Fruit fly (Drosophila melanogaster): ENCODE data around the gene Slmap.

Gene Slmap

dm6 chr2L:22578920-22579548, at the start of gene Slmap:
Gene Slmap, plus strand, starts transcription at chr2L:22579072.
- TF ChIP-seq CG17801 (GFP tag; optimal IDR thresholded peaks at IDR 0.05; ENCODE audit: partially characterized antibody), result no peak

- TF ChIP-seq CG17801 (GFP tag; optimal IDR thresholded peaks at IDR 0.05; ENCODE audit: partially characterized antibody), result peak; percentile 67
Observed at dm6 chr2L:22536488-22537041, 42.3 kb upstream of the Slmap start, which contains the start of gene RpL5. Gene RpL5, minus strand, starts transcription at chr2L:22536884.

- no peak for TF ChIP-seq CG17801 (GFP tag; optimal IDR thresholded peaks at IDR 0.05; ENCODE audit: partially characterized antibody)
Observed at dm6 chr2L:22537368-22537767, 41.5 kb upstream of the Slmap start, which contains the start of gene CG17490. Gene CG17490, plus strand, starts transcription at chr2L:22537668.

- no peak for TF ChIP-seq CG17801 (GFP tag; optimal IDR thresholded peaks at IDR 0.05; ENCODE audit: partially characterized antibody)
Observed at dm6 chr2L:22537940-22538657, 40.8 kb upstream of the Slmap start.

- TF ChIP-seq CG17801 (GFP tag; optimal IDR thresholded peaks at IDR 0.05; ENCODE audit: partially characterized antibody), result no peak
Observed at dm6 chr2L:22550040-22550439, 28.8 kb upstream of the Slmap start, which contains the start of gene CG17493. Gene CG17493, plus strand, starts transcription at chr2L:22550064.

dm6 chr2L:22566218-22566617, 12.7 kb upstream of the Slmap start:
- TF ChIP-seq CG17801 (GFP tag; optimal IDR thresholded peaks at IDR 0.05; ENCODE audit: partially characterized antibody), result no peak

dm6 chr2L:22567426-22567825, 11.4 kb upstream of the Slmap start:
- TF ChIP-seq CG17801 (GFP tag; optimal IDR thresholded peaks at IDR 0.05; ENCODE audit: partially characterized antibody), result no peak

dm6 chr2L:22569530-22569929, 9.3 kb upstream of the Slmap start:
- no peak for TF ChIP-seq CG17801 (GFP tag; optimal IDR thresholded peaks at IDR 0.05; ENCODE audit: partially characterized antibody)

dm6 chr2L:22570066-22570465, 8.8 kb upstream of the Slmap start:
- TF ChIP-seq CG17801 (GFP tag; optimal IDR thresholded peaks at IDR 0.05; ENCODE audit: partially characterized antibody), result no peak

- no peak for TF ChIP-seq CG17801 (GFP tag; optimal IDR thresholded peaks at IDR 0.05; ENCODE audit: partially characterized antibody)
Observed at dm6 chr2L:22574314-22574713, 4.6 kb upstream of the Slmap start.

dm6 chr2L:22575346-22575745, 3.5 kb upstream of the Slmap start:
- no peak for TF ChIP-seq CG17801 (GFP tag; optimal IDR thresholded peaks at IDR 0.05; ENCODE audit: partially characterized antibody)

dm6 chr2L:22577875-22578274, 997 bp upstream of the Slmap start:
- no peak for TF ChIP-seq CG17801 (GFP tag; optimal IDR thresholded peaks at IDR 0.05; ENCODE audit: partially characterized antibody)
